Fruit fly (Drosophila melanogaster): ENCODE measurements around the gene Noc1.

dm6 chr3L:11049414-11049813, 25.2 kb upstream of the Noc1 start:
- no peak for TF ChIP-seq usp (GFP tag; optimal IDR thresholded peaks at IDR 0.05)
- no peak for TF ChIP-seq Myc (optimal IDR thresholded peaks at IDR 0.05)
- no peak for TF ChIP-seq h (GFP tag; optimal IDR thresholded peaks at IDR 0.05)
- TF ChIP-seq Jra (GFP tag; optimal IDR thresholded peaks at IDR 0.05) = no peak
- TF ChIP-seq OdsH (GFP tag; optimal IDR thresholded peaks at IDR 0.05) = no peak
- no peak for TF ChIP-seq Hr83 (GFP tag; optimal IDR thresholded peaks at IDR 0.05; ENCODE audit: poor library complexity, severe bottlenecking)
- TF ChIP-seq psq (GFP tag; optimal IDR thresholded peaks at IDR 0.05) = no peak
- no peak for TF ChIP-seq Mio (GFP tag; optimal IDR thresholded peaks at IDR 0.05)
- no peak for TF ChIP-seq Abd-B (GFP tag; optimal IDR thresholded peaks at IDR 0.05)

Measured in whole organism, wandering third instar larva.